Worm (Caenorhabditis elegans): ENCODE data around the gene msrp-3.
"Not testable (repeated sequence)": the region's sequence is repeated elsewhere in the genome, so short reads cannot be mapped to it uniquely, and the experiment has no call there.

DNA sequence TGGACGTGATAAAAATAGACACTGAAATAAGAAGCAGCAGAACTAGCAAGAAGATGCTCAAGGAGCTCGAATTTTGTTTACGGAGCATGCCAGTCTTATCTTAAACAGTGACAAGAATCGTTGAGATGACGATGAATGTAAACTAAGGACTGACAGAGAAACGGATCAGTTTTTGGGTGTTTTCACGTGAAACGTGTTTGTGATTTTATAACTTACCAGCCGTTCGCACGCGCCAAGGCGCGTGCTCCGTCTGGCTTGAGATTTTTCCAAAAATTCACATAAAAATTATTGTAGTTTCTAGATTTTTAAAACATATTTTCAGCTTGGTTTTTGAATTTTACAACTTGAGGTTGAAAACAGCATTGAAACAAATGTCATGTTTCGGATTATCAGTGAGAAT, 35.9 kb upstream of the msrp-3 start, which contains the start of gene F28A10.5:
- TF ChIP-seq zip-5 (tag; optimal IDR thresholded peaks at IDR 0.05); unc-55 (GFP tag; optimal IDR thresholded peaks at IDR 0.05); ama-1 (optimal IDR thresholded peaks at IDR 0.05); unc-42 (tag; optimal IDR thresholded peaks at IDR 0.05); gmeb-2 (tag; optimal IDR thresholded peaks at IDR 0.05); nfya-1 (tag; optimal IDR thresholded peaks at IDR 0.05); hlh-30 (tag; optimal IDR thresholded peaks at IDR 0.05; ENCODE audit: insufficient read depth); fkh-10 (GFP tag; optimal IDR thresholded peaks at IDR 0.05); ceh-31 (tag; optimal IDR thresholded peaks at IDR 0.05); unc-86 (tag; optimal IDR thresholded peaks at IDR 0.05): not testable (repeated sequence)
